Worm (Caenorhabditis elegans) whole organism, L2 larva: Measurements from ENCODE around the gene nhr-127.

Experiments used
- C34F6.9 ChIP-seq: fragments of 150-350 bp; optimal IDR thresholded peaks from 2 replicates; lab custom pipeline; 2014; ENCODE audit warnings: missing biosample characterization, missing genetic modification characterization
- F13H6.1 ChIP-seq: sonication (generic microtip); optimal IDR thresholded peaks from 2 replicates; lab custom pipeline; 2016; ENCODE audit warnings: missing genetic modification characterization, missing compliant biosample characterization
- Y55F3AM.14 ChIP-seq: fragments of 200-800 bp; sonication (Bioruptor generic); optimal IDR thresholded peaks from 2 replicates; lab custom pipeline; 2018; ENCODE audit warnings: mild to moderate bottlenecking, missing genetic modification characterization, missing compliant biosample characterization
- alr-1 ChIP-seq: fragments of 150-350 bp; optimal IDR thresholded peaks from 2 replicates; lab custom pipeline; 2014; ENCODE audit warnings: missing biosample characterization, missing genetic modification characterization
- ama-1 ChIP-seq: fragments of 150-350 bp; optimal IDR thresholded peaks from 2 replicates; lab custom pipeline; 2018; ENCODE audit warnings: inconsistent platforms
- blmp-1 ChIP-seq: sonication (generic microtip); optimal IDR thresholded peaks from 2 replicates; lab custom pipeline; 2017; ENCODE audit warnings: missing genetic modification characterization, mild to moderate bottlenecking, missing compliant biosample characterization, antibody characterized with exemption, moderate library complexity; ENCODE audit not compliant: insufficient read depth
- ceh-82 ChIP-seq: fragments of 150-350 bp; optimal IDR thresholded peaks from 2 replicates; lab custom pipeline; 2014; ENCODE audit warnings: missing biosample characterization, missing genetic modification characterization
- crh-2 ChIP-seq: sonication (generic microtip); optimal IDR thresholded peaks from 2 replicates; lab custom pipeline; 2017; ENCODE audit warnings: missing biosample characterization, missing genetic modification characterization
- dmd-4 ChIP-seq: sonication (generic microtip); optimal IDR thresholded peaks from 2 replicates; lab custom pipeline; 2017; ENCODE audit warnings: missing biosample characterization, missing genetic modification characterization
- elt-1 ChIP-seq: fragments of 150-350 bp; optimal IDR thresholded peaks from 2 replicates; lab custom pipeline; 2014; ENCODE audit warnings: missing biosample characterization, missing genetic modification characterization
- elt-3 ChIP-seq: sonication (generic microtip); optimal IDR thresholded peaks from 2 replicates; lab custom pipeline; 2017; ENCODE audit warnings: missing biosample characterization, missing genetic modification characterization
- fos-1 ChIP-seq: fragments of 150-350 bp; optimal IDR thresholded peaks from 2 replicates; lab custom pipeline; 2014; ENCODE audit warnings: missing biosample characterization, missing genetic modification characterization
- gmeb-1 ChIP-seq: fragments of 150-350 bp; optimal IDR thresholded peaks from 2 replicates; lab custom pipeline; 2014; ENCODE audit warnings: missing biosample characterization, missing genetic modification characterization
- lin-11 ChIP-seq: fragments of 150-350 bp; sonication (generic microtip); optimal IDR thresholded peaks from 2 replicates; lab custom pipeline; 2014; ENCODE audit warnings: missing biosample characterization, missing genetic modification characterization, inconsistent platforms, mixed read lengths
- lin-13 ChIP-seq: fragments of 150-350 bp; optimal IDR thresholded peaks from 2 replicates; lab custom pipeline; 2014; ENCODE audit warnings: missing biosample characterization, missing genetic modification reagents, missing genetic modification characterization
- lin-39 ChIP-seq: fragments of 150-350 bp; optimal IDR thresholded peaks from 2 replicates; lab custom pipeline; 2014; ENCODE audit warnings: missing biosample characterization, missing genetic modification reagents, missing genetic modification characterization
- lsy-2 ChIP-seq, 2 experiments: fragments of 150-350 bp in 1 of 2; sonication (generic microtip) in 1 of 2; optimal IDR thresholded peaks; 2 replicates each; lab custom pipeline; 2014 to 2017; ENCODE audit warnings: missing biosample characterization in 2 of 2, missing genetic modification characterization in 2 of 2
- nhr-10 ChIP-seq: sonication (generic microtip); optimal IDR thresholded peaks from 2 replicates; lab custom pipeline; 2017; ENCODE audit warnings: missing biosample characterization, missing genetic modification characterization
- nhr-11 ChIP-seq: fragments of 150-350 bp; optimal IDR thresholded peaks from 2 replicates; lab custom pipeline; 2014; ENCODE audit warnings: missing biosample characterization, missing genetic modification characterization
- nhr-23 ChIP-seq: fragments of 150-350 bp; optimal IDR thresholded peaks from 2 replicates; lab custom pipeline; 2014; ENCODE audit warnings: missing biosample characterization, missing genetic modification reagents, missing genetic modification characterization
- nhr-237 ChIP-seq: fragments of 150-350 bp; optimal IDR thresholded peaks from 2 replicates; lab custom pipeline; 2014; ENCODE audit warnings: missing biosample characterization, missing genetic modification characterization
- nhr-25 ChIP-seq: fragments of 150-350 bp; sonication (generic microtip); optimal IDR thresholded peaks from 3 replicates; lab custom pipeline; 2014; ENCODE audit warnings: missing biosample characterization, missing genetic modification characterization
- nhr-6 ChIP-seq: fragments of 150-350 bp; optimal IDR thresholded peaks from 2 replicates; lab custom pipeline; 2014; ENCODE audit warnings: missing biosample characterization, missing genetic modification characterization
- peb-1 ChIP-seq: fragments of 150-350 bp; optimal IDR thresholded peaks from 2 replicates; lab custom pipeline; 2014; ENCODE audit warnings: missing biosample characterization, missing genetic modification characterization
- sem-4 ChIP-seq: fragments of 150-350 bp; optimal IDR thresholded peaks from 2 replicates; lab custom pipeline; 2014; ENCODE audit warnings: missing biosample characterization, missing genetic modification reagents, missing genetic modification characterization
- skn-1 ChIP-seq: sonication (generic microtip); optimal IDR thresholded peaks from 2 replicates; lab custom pipeline; 2017; ENCODE audit warnings: missing biosample characterization, missing genetic modification characterization
- sma-3 ChIP-seq: sonication (generic microtip); optimal IDR thresholded peaks from 2 replicates; lab custom pipeline; 2016; ENCODE audit warnings: missing genetic modification reagents, missing genetic modification characterization, missing compliant biosample characterization
- sma-9 ChIP-seq, 2 experiments: fragments of 150-350 bp in 1 of 2; sonication (generic microtip) in 1 of 2; optimal IDR thresholded peaks; 2 replicates each; lab custom pipeline; 2014 to 2016; ENCODE audit warnings: missing genetic modification characterization in 2 of 2, mild to moderate bottlenecking in 1 of 2, missing biosample characterization in 1 of 2, missing compliant biosample characterization in 1 of 2, missing genetic modification reagents in 1 of 2, moderate library complexity in 1 of 2
- snpc-4 ChIP-seq: fragments of 150-350 bp; optimal IDR thresholded peaks from 2 replicates; lab custom pipeline; 2014; ENCODE audit warnings: missing biosample characterization, missing genetic modification characterization
- unc-55 ChIP-seq: fragments of 150-350 bp; sonication (generic microtip); optimal IDR thresholded peaks from 3 replicates; lab custom pipeline; 2014; ENCODE audit warnings: missing biosample characterization, missing genetic modification reagents, missing genetic modification characterization
- unc-62 ChIP-seq: fragments of 150-350 bp; optimal IDR thresholded peaks from 2 replicates; lab custom pipeline; 2014; ENCODE audit warnings: missing biosample characterization, missing genetic modification reagents, missing genetic modification characterization
- zag-1 ChIP-seq: fragments of 150-350 bp; optimal IDR thresholded peaks from 2 replicates; lab custom pipeline; 2014; ENCODE audit warnings: missing biosample characterization, missing genetic modification characterization
- ztf-11 ChIP-seq: sonication (generic microtip); optimal IDR thresholded peaks from 2 replicates; lab custom pipeline; 2017; ENCODE audit warnings: missing biosample characterization, missing genetic modification characterization
- ztf-4 ChIP-seq: fragments of 150-350 bp; optimal IDR thresholded peaks from 2 replicates; lab custom pipeline; 2014; ENCODE audit warnings: missing biosample characterization, missing genetic modification characterization

The nhr-127 gene

ce11 chrV:16298669-16299068 is 38.9 kb downstream of the nhr-127 start, which contains the start of gene srbc-84:
TSS of gene srbc-84 (plus strand) at chrV:16298969.
- no peak for TF ChIP-seq lsy-2 (tag; optimal IDR thresholded peaks at IDR 0.05; lab: Kevin White, UChicago)
- no peak for TF ChIP-seq blmp-1 (tag; lab: Kevin White, UChicago)
- TF ChIP-seq lin-13: no peak
- no peak for TF ChIP-seq dmd-4 (tag; lab: Kevin White, UChicago)
- TF ChIP-seq zag-1 (tag; lab: Kevin White, UChicago): no peak
- TF ChIP-seq fos-1 (tag; lab: Kevin White, UChicago): no peak
- no peak for TF ChIP-seq ama-1 (lab: Kevin White, UChicago)
- TF ChIP-seq nhr-11: no peak
- TF ChIP-seq Y55F3AM.14 (GFP tag; lab: Kevin White, UChicago): no peak
- TF ChIP-seq skn-1: no peak
- TF ChIP-seq lin-39: no peak
- TF ChIP-seq unc-62 (GFP tag; lab: Kevin White, UChicago): no peak
- TF ChIP-seq nhr-25 (tag; lab: Kevin White, UChicago): no peak
- no peak for TF ChIP-seq nhr-23
- no peak for TF ChIP-seq nhr-237
- TF ChIP-seq unc-55 (GFP tag; lab: Kevin White, UChicago): no peak
- no peak for TF ChIP-seq snpc-4 (tag; lab: Kevin White, UChicago)

ce11 chrV:16299834-16300233 is 40.0 kb downstream of the nhr-127 start:
- no peak for TF ChIP-seq alr-1 (tag; lab: Kevin White, UChicago)
- no peak for TF ChIP-seq elt-1 (tag; lab: Kevin White, UChicago)
- no peak for TF ChIP-seq fos-1 (tag; lab: Kevin White, UChicago)
- no peak for TF ChIP-seq blmp-1 (tag; lab: Kevin White, UChicago)
- TF ChIP-seq lin-13: no peak
- TF ChIP-seq sma-3 (GFP tag; lab: Kevin White, UChicago): no peak

- TF ChIP-seq sem-4 (no peak), nhr-6 (no peak), lin-11 (tag; lab: Kevin White, UChicago) (no peak), peb-1 (tag; lab: Kevin White, UChicago) (no peak), skn-1 (no peak), nhr-10 (tag; lab: Kevin White, UChicago) (no peak), elt-3 (tag; lab: Kevin White, UChicago) (no peak), sma-3 (GFP tag; lab: Kevin White, UChicago) (no peak), nhr-11 (no peak), sma-9 (GFP tag; optimal IDR thresholded peaks at IDR 0.05; lab: Kevin White, UChicago) (no peak), sma-9 (tag; optimal IDR thresholded peaks at IDR 0.05; lab: Kevin White, UChicago) (no peak), nhr-25 (tag; lab: Kevin White, UChicago) (no peak), ceh-82 (tag; lab: Kevin White, UChicago) (no peak)
- TF ChIP-seq, all 48 proteins: peak for 0
Measured at ce11 chrV:16300276-16300675, 40.5 kb downstream of the nhr-127 start, which contains the start of gene srbc-82. TSS of gene srbc-82 (plus strand) at chrV:16300576.

- TF ChIP-seq gmeb-1 (tag; lab: Kevin White, UChicago) (no peak), fos-1 (tag; lab: Kevin White, UChicago) (peak; percentile 71)
Measured at ce11 chrV:16302439-16302838, 42.7 kb downstream of the nhr-127 start, which contains the start of the genes C31A11.13 and oac-6. TSS of gene C31A11.13 (minus strand) at chrV:16302551. TSS of gene oac-6 (plus strand) at chrV:16302717.

- TF ChIP-seq dmd-4 (tag; lab: Kevin White, UChicago): no peak
- no peak for TF ChIP-seq sma-9 (GFP tag; optimal IDR thresholded peaks at IDR 0.05; lab: Kevin White, UChicago)
- no peak for TF ChIP-seq sma-9 (tag; optimal IDR thresholded peaks at IDR 0.05; lab: Kevin White, UChicago)
- TF ChIP-seq nhr-10 (tag; lab: Kevin White, UChicago): no peak
- no peak for TF ChIP-seq F13H6.1 (tag; lab: Kevin White, UChicago)
- TF ChIP-seq C34F6.9 (tag; lab: Kevin White, UChicago): no peak
- no peak for TF ChIP-seq ztf-11 (tag; lab: Kevin White, UChicago)
- TF ChIP-seq ztf-4 (tag; lab: Kevin White, UChicago): no peak
- no peak for TF ChIP-seq crh-2 (tag; lab: Kevin White, UChicago)
- no peak for TF ChIP-seq ama-1 (lab: Kevin White, UChicago)
Measured at ce11 chrV:16307253-16307652, 47.5 kb downstream of the nhr-127 start, which contains the start of gene srxa-7. TSS of gene srxa-7 (plus strand) at chrV:16307553.
